Fruit fly (Drosophila melanogaster) whole organism, wandering third instar larva: ENCODE data around the gene prtp.

ENCODE experiments used
- Abd-B ChIP-seq: fragments of >200 bp; optimal IDR thresholded peaks from 2 replicates; lab custom pipeline; 2017; ENCODE audit warnings: missing biosample characterization, missing genetic modification characterization
- CG32264 ChIP-seq: fragments of 200-800 bp; sonication (Bioruptor generic); optimal IDR thresholded peaks from 2 replicates; lab custom pipeline; 2016; ENCODE audit warnings: missing biosample characterization, missing genetic modification characterization
- CG9705 ChIP-seq: fragments of 200-800 bp; sonication (Bioruptor generic); optimal IDR thresholded peaks from 2 replicates; lab custom pipeline; 2018; ENCODE audit warnings: missing biosample characterization, mild to moderate bottlenecking, missing genetic modification characterization
- Dfd ChIP-seq: fragments of >200 bp; optimal IDR thresholded peaks from 2 replicates; lab custom pipeline; 2017; ENCODE audit warnings: missing biosample characterization, missing genetic modification characterization
- Dif ChIP-seq: fragments of 200-275, 200-300 bp; sonication (Bioruptor generic); optimal IDR thresholded peaks from 2 replicates; lab custom pipeline; 2018; ENCODE audit warnings: missing biosample characterization, missing genetic modification characterization; ENCODE audit not compliant: partially characterized antibody
- HLH106 ChIP-seq: fragments of 200-800 bp; optimal IDR thresholded peaks from 3 replicates; lab custom pipeline; 2019; ENCODE audit warnings: missing biosample characterization, mild to moderate bottlenecking, missing genetic modification characterization, moderate library complexity
- Hnf4 ChIP-seq: fragments of 200-800 bp; sonication (Bioruptor generic); optimal IDR thresholded peaks from 2 replicates; lab custom pipeline; 2016; ENCODE audit warnings: missing biosample characterization, mild to moderate bottlenecking, missing genetic modification characterization
- Hr83 ChIP-seq: fragments of 200-300 bp; sonication (Bioruptor generic); optimal IDR thresholded peaks from 2 replicates; lab custom pipeline; 2016; ENCODE audit warnings: missing biosample characterization, mild to moderate bottlenecking, missing genetic modification characterization, moderate library complexity; ENCODE audit not compliant: poor library complexity, severe bottlenecking
- Jra ChIP-seq: sonication (Bioruptor generic); optimal IDR thresholded peaks from 2 replicates; lab custom pipeline; 2016; ENCODE audit warnings: missing biosample characterization, missing genetic modification characterization
- Mio ChIP-seq: sonication (Bioruptor generic); optimal IDR thresholded peaks from 2 replicates; lab custom pipeline; 2016; ENCODE audit warnings: missing biosample characterization, missing genetic modification characterization
- Myc ChIP-seq: fragments of >200 bp; optimal IDR thresholded peaks from 2 replicates; lab custom pipeline; 2017
- N ChIP-seq: fragments of >200 bp; optimal IDR thresholded peaks from 2 replicates; lab custom pipeline; 2018; ENCODE audit warnings: missing biosample characterization, missing external identifiers, missing genetic modification characterization
- OdsH ChIP-seq: fragments of 200-800 bp; sonication (Bioruptor generic); optimal IDR thresholded peaks from 2 replicates; lab custom pipeline; 2016; ENCODE audit warnings: missing biosample characterization, mild to moderate bottlenecking, missing genetic modification characterization
- Rel ChIP-seq, 2 experiments: fragments of 200-800 bp; sonication (Bioruptor generic) in 1 of 2; optimal IDR thresholded peaks; 2 replicates in 1 of 2; 3 replicates in 1 of 2; lab custom pipeline; 2016 to 2019; ENCODE audit warnings: mild to moderate bottlenecking in 2 of 2, missing biosample characterization in 2 of 2, missing genetic modification characterization in 2 of 2, moderate library complexity in 1 of 2
- Sp1 ChIP-seq: fragments of 200-800 bp; sonication (Bioruptor generic); optimal IDR thresholded peaks from 3 replicates; lab custom pipeline; 2019; ENCODE audit warnings: missing biosample characterization, mild to moderate bottlenecking, missing genetic modification characterization, moderate library complexity
- Vsx2 ChIP-seq: fragments of 200-300, 225-300 bp; sonication (Bioruptor generic); optimal IDR thresholded peaks from 2 replicates; lab custom pipeline; 2018; ENCODE audit warnings: missing biosample characterization, missing genetic modification characterization; ENCODE audit not compliant: partially characterized antibody
- brk ChIP-seq: fragments of 200-800 bp; sonication (Bioruptor generic); optimal IDR thresholded peaks from 2 replicates; lab custom pipeline; 2016; ENCODE audit warnings: missing biosample characterization, mild to moderate bottlenecking, missing genetic modification characterization
- dmrt93B ChIP-seq: fragments of 200-800 bp; sonication (Bioruptor generic); optimal IDR thresholded peaks from 2 replicates; lab custom pipeline; 2018; ENCODE audit warnings: missing biosample characterization, mild to moderate bottlenecking, missing genetic modification characterization
- dsf ChIP-seq: sonication (Bioruptor generic); optimal IDR thresholded peaks from 2 replicates; lab custom pipeline; 2016; ENCODE audit warnings: missing biosample characterization, missing genetic modification characterization, borderline replicate concordance
- ey ChIP-seq: fragments of 200-800 bp; sonication (Bioruptor generic); optimal IDR thresholded peaks from 2 replicates; lab custom pipeline; 2016; ENCODE audit warnings: missing biosample characterization, missing genetic modification characterization
- foxo ChIP-seq, 2 experiments: fragments of 200-800 bp; sonication (Bioruptor generic); optimal IDR thresholded peaks; 2 replicates in 1 of 2; 3 replicates in 1 of 2; lab custom pipeline; 2016 to 2017; ENCODE audit warnings: missing biosample characterization in 2 of 2, missing genetic modification characterization in 2 of 2
- fru ChIP-seq: fragments of 200-800 bp; sonication (Bioruptor generic); optimal IDR thresholded peaks from 3 replicates; lab custom pipeline; 2016; ENCODE audit warnings: missing biosample characterization, mild to moderate bottlenecking, missing genetic modification characterization
- h ChIP-seq: fragments of 200-800 bp; sonication (Bioruptor generic); optimal IDR thresholded peaks from 3 replicates; lab custom pipeline; 2016; ENCODE audit warnings: missing biosample characterization, mild to moderate bottlenecking, missing genetic modification characterization
- lola ChIP-seq: fragments of >200 bp; optimal IDR thresholded peaks from 2 replicates; lab custom pipeline; 2017; ENCODE audit warnings: missing biosample characterization, missing genetic modification characterization
- pan ChIP-seq: fragments of >200 bp; optimal IDR thresholded peaks from 2 replicates; lab custom pipeline; 2017
- psq ChIP-seq: fragments of 200-800 bp; sonication (Bioruptor generic); optimal IDR thresholded peaks from 3 replicates; lab custom pipeline; 2017; ENCODE audit warnings: missing biosample characterization, mild to moderate bottlenecking, missing genetic modification characterization, moderate library complexity
- rgr ChIP-seq: fragments of 200-800 bp; sonication (Bioruptor generic); optimal IDR thresholded peaks from 3 replicates; lab custom pipeline; 2016; ENCODE audit warnings: missing biosample characterization, mild to moderate bottlenecking, missing genetic modification characterization
- sv ChIP-seq: fragments of 200-800 bp; sonication (Bioruptor generic); optimal IDR thresholded peaks from 3 replicates; lab custom pipeline; 2016; ENCODE audit warnings: missing biosample characterization, missing genetic modification characterization
- usp ChIP-seq: fragments of >200 bp; optimal IDR thresholded peaks from 2 replicates; lab custom pipeline; 2017; ENCODE audit warnings: missing biosample characterization, missing genetic modification characterization
- woc ChIP-seq: sonication (Bioruptor generic); optimal IDR thresholded peaks from 2 replicates; lab custom pipeline; 2016; ENCODE audit warnings: missing biosample characterization, mild to moderate bottlenecking, missing genetic modification characterization

prtp gene

dm6 chrX:11686675-11687074 is 29.9 kb upstream of the prtp start:
- TF ChIP-seq brk (GFP tag; lab: Kevin White, UChicago) (no peak), sv (no peak), Rel (GFP tag; optimal IDR thresholded peaks at IDR 0.05; lab: Kevin White, UChicago) (no peak), Rel (tag; optimal IDR thresholded peaks at IDR 0.05; lab: Kevin White, UChicago) (no peak), dmrt93B (GFP tag; lab: Kevin White, UChicago) (no peak), Myc (lab: Kevin White, UChicago) (no peak), Hnf4 (GFP tag; lab: Kevin White, UChicago) (no peak), Vsx2 (GFP tag; lab: Kevin White, UChicago) (no peak), dsf (GFP tag; lab: Kevin White, UChicago) (no peak), Dfd (GFP tag; lab: Kevin White, UChicago) (no peak), CG32264 (GFP tag; lab: Kevin White, UChicago) (no peak), Mio (no peak), Dif (GFP tag; lab: Kevin White, UChicago) (no peak), usp (no peak), psq (GFP tag; lab: Kevin White, UChicago) (no peak), Abd-B (GFP tag; lab: Kevin White, UChicago) (no peak), CG9705 (GFP tag; lab: Kevin White, UChicago) (no peak), Jra (GFP tag; lab: Kevin White, UChicago) (no peak), pan (lab: Kevin White, UChicago) (no peak)

dm6 chrX:11687666-11688492 is 28.7 kb upstream of the prtp start:
- TF ChIP-seq Rel (GFP tag; optimal IDR thresholded peaks at IDR 0.05; lab: Kevin White, UChicago), result no peak
- peak; percentile 34 for TF ChIP-seq Rel (tag; optimal IDR thresholded peaks at IDR 0.05; lab: Kevin White, UChicago)
- TF ChIP-seq Myc (lab: Kevin White, UChicago), result no peak
- no peak for TF ChIP-seq woc (GFP tag; lab: Kevin White, UChicago)

- TF ChIP-seq ey (GFP tag; lab: Kevin White, UChicago) (no peak), dmrt93B (GFP tag; lab: Kevin White, UChicago) (no peak)
These were observed 26.9 kb upstream of the prtp start for dm6 chrX:11689669-11690068.

dm6 chrX:11694959-11695882 is 21.3 kb upstream of the prtp start, which contains the start of gene PhKgamma:
PhKgamma (plus strand) TSS chrX:11695137.
- TF ChIP-seq OdsH (GFP tag; lab: Kevin White, UChicago) (peak; percentile 25), Sp1 (GFP tag; lab: Kevin White, UChicago) (peak; percentile 21), Dfd (GFP tag; lab: Kevin White, UChicago) (no peak), ey (GFP tag; lab: Kevin White, UChicago) (no peak), Hnf4 (GFP tag; lab: Kevin White, UChicago) (no peak), N (GFP tag; lab: Kevin White, UChicago) (peak; percentile 19), HLH106 (peak; percentile 20), dmrt93B (GFP tag; lab: Kevin White, UChicago) (no peak), usp (no peak), woc (GFP tag; lab: Kevin White, UChicago) (no peak), foxo (GFP tag; optimal IDR thresholded peaks at IDR 0.05; lab: Kevin White, UChicago) (peak in 1 of 2 experiments; percentile 44), psq (GFP tag; lab: Kevin White, UChicago) (peak; percentile 61), fru (GFP tag; lab: Kevin White, UChicago) (peak; percentile 23), Myc (lab: Kevin White, UChicago) (peak; percentile 16), rgr (peak; percentile 46), Rel (GFP tag; optimal IDR thresholded peaks at IDR 0.05; lab: Kevin White, UChicago) (no peak), Rel (tag; optimal IDR thresholded peaks at IDR 0.05; lab: Kevin White, UChicago) (peak; percentile 44), Hr83 (GFP tag; lab: Kevin White, UChicago) (peak; percentile 52), lola (no peak), h (GFP tag; lab: Kevin White, UChicago) (peak; percentile 35)
